Fruit fly (Drosophila melanogaster) whole organism: ENCODE data around the gene CG43841.

ENCODE experiments used
- CG8478 ChIP-seq: fragments of >200 bp; optimal IDR thresholded peaks from 2 replicates; lab custom pipeline; 2018; ENCODE audit warnings: inconsistent platforms
- Dll ChIP-seq: fragments of >200 bp; optimal IDR thresholded peaks from 2 replicates; lab custom pipeline; 2017
- EcR ChIP-seq, 2 experiments: fragments of >200 bp; optimal IDR thresholded peaks; 2 replicates each; lab custom pipeline; 2017; ENCODE audit warnings: missing biosample characterization in 2 of 2, missing genetic modification characterization in 2 of 2, missing genetic modification reagents in 2 of 2
- pan ChIP-seq: fragments of >200 bp; optimal IDR thresholded peaks from 2 replicates; lab custom pipeline; 2017
- psq ChIP-seq: fragments of >200 bp; optimal IDR thresholded peaks from 2 replicates; lab custom pipeline; 2017
- usp ChIP-seq: fragments of >200 bp; optimal IDR thresholded peaks from 2 replicates; lab custom pipeline; 2017; ENCODE audit warnings: missing biosample characterization, missing genetic modification characterization, mixed read lengths

DNA sequence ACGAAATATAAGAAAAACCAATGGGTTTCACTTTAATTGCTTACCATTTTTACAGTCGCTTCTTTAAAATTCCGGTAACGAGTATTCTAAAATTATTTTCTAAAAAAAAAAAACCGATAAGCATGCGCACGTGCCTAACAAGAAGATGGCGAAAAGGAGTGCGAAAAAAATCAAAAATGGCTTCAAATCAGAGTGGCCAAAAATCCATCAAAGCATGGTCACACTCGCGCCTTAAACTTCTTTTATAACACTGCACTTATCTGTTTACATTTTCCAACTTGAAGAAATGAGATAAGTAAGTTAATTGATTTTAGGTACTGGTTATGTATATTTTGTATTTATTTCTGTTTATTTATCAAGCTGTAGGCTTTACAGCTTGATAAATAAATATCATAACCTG lies 20.9 kb downstream of the CG43841 start, which contains the start of gene CG43843:
- no peak for TF ChIP-seq usp (GFP tag; lab: Kevin White, UChicago)
- no peak for TF ChIP-seq Dll
- no peak for TF ChIP-seq EcR (GFP tag; optimal IDR thresholded peaks at IDR 0.05; lab: Kevin White, UChicago)
- no peak for TF ChIP-seq pan (lab: Kevin White, UChicago)
- TF ChIP-seq CG8478 (lab: Kevin White, UChicago) = no peak
- no peak for TF ChIP-seq psq
